Worm (Caenorhabditis elegans): ENCODE data around the gene grl-18.

DNA sequence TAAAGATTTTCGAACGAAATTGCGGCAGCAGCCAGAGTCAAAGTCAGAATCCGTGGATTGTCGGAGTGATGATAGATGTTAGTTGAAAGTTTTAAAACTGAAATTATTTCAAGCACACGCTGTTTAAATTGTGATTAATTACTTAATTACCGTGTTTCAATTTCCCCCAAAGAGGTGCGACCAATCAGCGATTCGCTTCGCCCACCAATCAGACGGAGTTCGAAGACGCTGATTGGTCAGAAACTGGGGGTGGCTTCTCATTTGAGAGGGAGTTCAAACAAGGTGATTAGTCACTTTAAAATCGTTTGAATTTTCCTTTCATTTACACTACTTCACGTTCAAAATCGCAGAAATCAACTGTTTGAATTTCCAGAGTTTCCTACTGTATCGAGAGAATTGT lies 10.8 kb upstream of the grl-18 start:
- TF ChIP-seq mab-5 (tag; optimal IDR thresholded peaks at IDR 0.05) (no peak), unc-62 (GFP tag; optimal IDR thresholded peaks at IDR 0.05) (no peak), nhr-237 (tag; optimal IDR thresholded peaks at IDR 0.05) (no peak), ceh-39 (tag; optimal IDR thresholded peaks at IDR 0.05) (no peak), unc-39 (tag; optimal IDR thresholded peaks at IDR 0.05) (no peak), drap-1 (GFP tag; optimal IDR thresholded peaks at IDR 0.05) (no peak), sptf-1 (tag; optimal IDR thresholded peaks at IDR 0.05) (no peak), ces-1 (GFP tag; optimal IDR thresholded peaks at IDR 0.05) (no peak), nhr-76 (tag; optimal IDR thresholded peaks at IDR 0.05) (no peak), ztf-11 (tag; optimal IDR thresholded peaks at IDR 0.05) (no peak), cnd-1 (tag; optimal IDR thresholded peaks at IDR 0.05) (no peak), nhr-28 (tag; optimal IDR thresholded peaks at IDR 0.05) (no peak), blmp-1 (tag; optimal IDR thresholded peaks at IDR 0.05) (no peak), M03D4.4 (tag; optimal IDR thresholded peaks at IDR 0.05) (no peak)

Measured in whole organism, mixed stage, embryonic.